Fruit fly (Drosophila melanogaster) Kc167 (cell line): ENCODE results near the gene bin.

ENCODE experiments used
- Sin3A ChIP-seq: fragments of >200 bp; optimal IDR thresholded peaks from 2 replicates; lab custom pipeline; 2018; ENCODE audit warnings: missing external identifiers
- h ChIP-seq: fragments of >200 bp; optimal IDR thresholded peaks from 3 replicates; lab custom pipeline; 2018; ENCODE audit warnings: missing external identifiers
- psq ChIP-seq: fragments of >200 bp; optimal IDR thresholded peaks from 2 replicates; lab custom pipeline; 2017; ENCODE audit warnings: missing external identifiers
- ttk ChIP-seq: sonication (Bioruptor generic); optimal IDR thresholded peaks from 2 replicates; lab custom pipeline; 2017; ENCODE audit warnings: missing external identifiers

DNA sequence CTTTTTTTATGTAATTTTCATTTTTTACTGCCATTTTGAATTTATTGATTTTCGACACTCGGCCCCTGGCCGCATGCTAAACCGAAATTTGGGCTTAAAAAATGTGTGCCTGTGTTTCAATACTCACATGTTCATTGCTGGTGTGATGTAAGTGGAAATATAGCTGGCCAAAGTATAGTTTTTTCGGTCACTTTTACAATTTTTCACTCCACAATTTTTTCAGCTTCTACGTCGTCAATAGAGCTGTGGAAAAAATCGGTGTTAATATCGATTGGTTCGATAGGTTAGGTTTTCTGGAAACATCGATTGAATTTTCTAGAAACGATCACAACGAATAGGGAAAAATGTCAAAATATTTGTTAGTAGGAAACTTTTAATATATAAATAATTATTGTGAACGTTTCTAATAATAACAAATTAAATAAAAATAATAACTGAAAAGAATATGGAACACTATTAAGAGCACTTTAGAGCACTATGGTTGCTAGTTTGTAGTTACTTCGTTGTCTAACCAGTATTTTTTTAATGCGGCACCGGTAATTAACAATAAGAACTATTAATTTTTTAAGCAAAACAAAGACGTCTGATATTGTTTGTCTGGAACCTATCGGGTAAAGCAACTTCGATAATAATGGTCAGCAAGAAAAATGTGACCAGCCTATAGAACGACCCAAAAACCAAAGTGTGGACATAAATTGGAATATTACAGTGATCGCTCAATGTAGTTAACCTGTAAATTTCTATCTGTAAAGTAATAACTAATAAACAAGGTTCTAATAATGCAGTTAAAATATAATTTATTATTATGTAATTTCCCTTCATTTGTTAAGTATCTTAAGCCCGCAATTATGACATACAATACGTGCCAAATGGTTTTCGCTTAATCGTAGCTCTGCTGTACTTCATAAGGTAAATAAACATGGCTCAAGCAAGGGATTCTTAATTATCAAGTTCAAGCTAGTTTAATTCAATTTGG, 34.9 kb upstream of the bin start, which contains the start of the genes CG10077 and CG9948:
- TF ChIP-seq ttk (lab: Kevin White, UChicago): no peak
- no peak for TF ChIP-seq Sin3A
- no peak for TF ChIP-seq psq (lab: Kevin White, UChicago)
- no peak for TF ChIP-seq h
